Worm (Caenorhabditis elegans) whole organism, L3 larva: ENCODE results near the gene T05C7.4.
"Not testable (repeated sequence)": the region's sequence is repeated elsewhere in the genome, so short reads cannot be mapped to it uniquely, and the experiment has no call there.

Source experiments
- R02D3.7 ChIP-seq: fragments of 150-350 bp; optimal IDR thresholded peaks from 2 replicates; lab custom pipeline; 2014; ENCODE audit warnings: missing biosample characterization, missing genetic modification characterization
- ZK546.5 ChIP-seq: sonication (generic microtip); optimal IDR thresholded peaks from 2 replicates; lab custom pipeline; 2017; ENCODE audit warnings: missing biosample characterization, missing genetic modification characterization
- aly-2 ChIP-seq: fragments of 150-350 bp; optimal IDR thresholded peaks from 2 replicates; lab custom pipeline; 2014; ENCODE audit warnings: missing biosample characterization, missing genetic modification characterization
- ama-1 ChIP-seq: fragments of 150-350 bp; optimal IDR thresholded peaks from 2 replicates; lab custom pipeline; 2018
- ceh-16 ChIP-seq: sonication (generic microtip); optimal IDR thresholded peaks from 2 replicates; lab custom pipeline; 2017; ENCODE audit warnings: missing biosample characterization, missing genetic modification characterization
- ceh-28 ChIP-seq: fragments of 150-350 bp; optimal IDR thresholded peaks from 2 replicates; lab custom pipeline; 2014; ENCODE audit warnings: missing biosample characterization, missing genetic modification reagents, missing genetic modification characterization
- ceh-9 ChIP-seq: sonication (generic microtip); optimal IDR thresholded peaks from 2 replicates; lab custom pipeline; 2018; ENCODE audit warnings: missing biosample characterization, missing genetic modification characterization
- daf-12 ChIP-seq: fragments of 150-350 bp; optimal IDR thresholded peaks from 2 replicates; lab custom pipeline; 2014; ENCODE audit warnings: missing biosample characterization, missing genetic modification reagents, missing genetic modification characterization
- egl-27 ChIP-seq: sonication (generic microtip); optimal IDR thresholded peaks from 4 replicates; lab custom pipeline; 2017; ENCODE audit warnings: missing biosample characterization, missing genetic modification reagents, missing genetic modification characterization
- egl-5 ChIP-seq: fragments of 150-350 bp; optimal IDR thresholded peaks from 2 replicates; lab custom pipeline; 2017; ENCODE audit warnings: missing biosample characterization, missing genetic modification reagents, missing genetic modification characterization, inconsistent platforms
- elt-1 ChIP-seq: fragments of 150-350 bp; optimal IDR thresholded peaks from 2 replicates; lab custom pipeline; 2014; ENCODE audit warnings: missing biosample characterization, missing genetic modification characterization
- elt-2 ChIP-seq: sonication (generic microtip); optimal IDR thresholded peaks from 2 replicates; lab custom pipeline; 2016; ENCODE audit warnings: missing genetic modification reagents, mild to moderate bottlenecking, missing genetic modification characterization, missing compliant biosample characterization
- elt-3 ChIP-seq, 3 experiments: fragments of 150-350 bp in 1 of 3; sonication (generic microtip) in 2 of 3; optimal IDR thresholded peaks; 2 replicates in 2 of 3; 4 replicates in 1 of 3; lab custom pipeline; 2014 to 2017; ENCODE audit warnings: missing biosample characterization in 3 of 3, missing genetic modification characterization in 3 of 3
- eor-1 ChIP-seq, 2 experiments: fragments of 150-350 bp; optimal IDR thresholded peaks; 2 replicates each; lab custom pipeline; 2014 to 2018; ENCODE audit warnings: missing biosample characterization in 2 of 2, missing genetic modification characterization in 2 of 2
- fkh-10 ChIP-seq: sonication (generic microtip); optimal IDR thresholded peaks from 2 replicates; lab custom pipeline; 2017; ENCODE audit warnings: missing biosample characterization, missing genetic modification reagents, missing genetic modification characterization
- fkh-2 ChIP-seq: fragments of 150-350 bp; optimal IDR thresholded peaks from 2 replicates; lab custom pipeline; 2014; ENCODE audit warnings: missing biosample characterization, missing genetic modification reagents, missing genetic modification characterization
- fos-1 ChIP-seq: fragments of 150-350 bp; optimal IDR thresholded peaks from 2 replicates; lab custom pipeline; 2014; ENCODE audit warnings: missing biosample characterization, missing genetic modification characterization
- hmg-11 ChIP-seq: sonication (generic microtip); optimal IDR thresholded peaks from 2 replicates; lab custom pipeline; 2016; ENCODE audit warnings: missing genetic modification characterization, missing compliant biosample characterization
- jun-1 ChIP-seq: fragments of 150-350 bp; optimal IDR thresholded peaks from 2 replicates; lab custom pipeline; 2014; ENCODE audit warnings: missing biosample characterization, missing genetic modification reagents, missing genetic modification characterization
- lin-15B ChIP-seq: fragments of 150-350 bp; optimal IDR thresholded peaks from 2 replicates; lab custom pipeline; 2014; ENCODE audit warnings: missing biosample characterization, missing genetic modification characterization
- lin-39 ChIP-seq: fragments of 150-350 bp; optimal IDR thresholded peaks from 2 replicates; lab custom pipeline; 2018; ENCODE audit warnings: missing biosample characterization, missing genetic modification reagents, missing genetic modification characterization
- lsy-12 ChIP-seq: sonication (generic microtip); optimal IDR thresholded peaks from 2 replicates; lab custom pipeline; 2016; ENCODE audit warnings: mild to moderate bottlenecking, missing genetic modification characterization, missing compliant biosample characterization
- mml-1 ChIP-seq: fragments of 150-350 bp; sonication (generic microtip); optimal IDR thresholded peaks from 3 replicates; lab custom pipeline; 2014; ENCODE audit warnings: missing biosample characterization, missing genetic modification characterization
- nfya-1 ChIP-seq: sonication (generic microtip); optimal IDR thresholded peaks from 2 replicates; lab custom pipeline; 2017; ENCODE audit warnings: missing genetic modification characterization, mild to moderate bottlenecking, missing compliant biosample characterization, antibody characterized with exemption, moderate library complexity; ENCODE audit not compliant: insufficient read depth
- nhr-11 ChIP-seq: fragments of 150-350 bp; optimal IDR thresholded peaks from 2 replicates; lab custom pipeline; 2014; ENCODE audit warnings: missing biosample characterization, missing genetic modification characterization
- nhr-23 ChIP-seq: fragments of 150-350 bp; optimal IDR thresholded peaks from 2 replicates; lab custom pipeline; 2014; ENCODE audit warnings: missing biosample characterization, missing genetic modification reagents, missing genetic modification characterization
- nhr-237 ChIP-seq: fragments of 150-350 bp; optimal IDR thresholded peaks from 2 replicates; lab custom pipeline; 2014; ENCODE audit warnings: missing biosample characterization, missing genetic modification characterization
- nhr-25 ChIP-seq: sonication (generic microtip); optimal IDR thresholded peaks from 2 replicates; lab custom pipeline; 2017; ENCODE audit warnings: missing biosample characterization, missing genetic modification characterization
- nhr-28 ChIP-seq: fragments of 150-350 bp; optimal IDR thresholded peaks from 2 replicates; lab custom pipeline; 2014; ENCODE audit warnings: missing biosample characterization, missing genetic modification characterization
- nhr-43 ChIP-seq: sonication (generic microtip); optimal IDR thresholded peaks from 2 replicates; lab custom pipeline; 2016; ENCODE audit warnings: mild to moderate bottlenecking, missing genetic modification characterization, missing compliant biosample characterization; ENCODE audit not compliant: poor library complexity, severe bottlenecking
- nhr-67 ChIP-seq: fragments of 150-350 bp; optimal IDR thresholded peaks from 2 replicates; lab custom pipeline; 2014; ENCODE audit warnings: missing biosample characterization, missing genetic modification characterization
- nhr-76 ChIP-seq: fragments of 150-350 bp; sonication (generic microtip); optimal IDR thresholded peaks from 5 replicates; lab custom pipeline; 2014; ENCODE audit warnings: missing biosample characterization, missing genetic modification characterization
- nhr-77 ChIP-seq: fragments of 150-350 bp; optimal IDR thresholded peaks from 2 replicates; lab custom pipeline; 2014; ENCODE audit warnings: missing biosample characterization, missing genetic modification characterization
- pha-4 ChIP-seq: fragments of 150-350 bp; optimal IDR thresholded peaks from 2 replicates; lab custom pipeline; 2014; ENCODE audit warnings: missing biosample characterization, missing genetic modification reagents, missing genetic modification characterization
- pqm-1 ChIP-seq: fragments of 150-350 bp; optimal IDR thresholded peaks from 2 replicates; lab custom pipeline; 2017; ENCODE audit warnings: missing biosample characterization, missing genetic modification characterization, inconsistent platforms
- skn-1 ChIP-seq: fragments of 150-350 bp; optimal IDR thresholded peaks from 2 replicates; lab custom pipeline; 2014; ENCODE audit warnings: missing biosample characterization, missing genetic modification characterization
- snpc-4 ChIP-seq: fragments of 150-350 bp; optimal IDR thresholded peaks from 2 replicates; lab custom pipeline; 2014; ENCODE audit warnings: missing biosample characterization, missing genetic modification characterization
- tbx-2 ChIP-seq: sonication (generic microtip); optimal IDR thresholded peaks from 2 replicates; lab custom pipeline; 2016; ENCODE audit warnings: mild to moderate bottlenecking, missing genetic modification characterization, missing compliant biosample characterization
- unc-39 ChIP-seq: sonication (generic microtip); optimal IDR thresholded peaks from 4 replicates; lab custom pipeline; 2017; ENCODE audit warnings: missing biosample characterization, missing genetic modification characterization
- unc-62 ChIP-seq: fragments of 150-350 bp; sonication (generic microtip); optimal IDR thresholded peaks from 4 replicates; lab custom pipeline; 2014; ENCODE audit warnings: missing biosample characterization, missing genetic modification reagents, missing genetic modification characterization
- zag-1 ChIP-seq: fragments of 150-350 bp; optimal IDR thresholded peaks from 2 replicates; lab custom pipeline; 2014; ENCODE audit warnings: missing biosample characterization, missing genetic modification characterization
- ztf-4 ChIP-seq: fragments of 150-350 bp; optimal IDR thresholded peaks from 2 replicates; lab custom pipeline; 2014; ENCODE audit warnings: missing biosample characterization, missing genetic modification characterization

T05C7.4 gene

ce11 chrIV:73175-73574 lies 19.7 kb upstream of the T05C7.4 start:
- TF ChIP-seq nhr-67 (tag; lab: Kevin White, UChicago), result no peak
- no peak for TF ChIP-seq elt-1 (tag; lab: Kevin White, UChicago)
- no peak for TF ChIP-seq unc-62 (GFP tag; lab: Kevin White, UChicago)
- no peak for TF ChIP-seq mml-1 (tag; lab: Kevin White, UChicago)
- no peak for TF ChIP-seq egl-27
- no peak for TF ChIP-seq elt-3 (tag; optimal IDR thresholded peaks at IDR 0.05; lab: Kevin White, UChicago)
- TF ChIP-seq ztf-4, result no peak
- no peak for TF ChIP-seq pqm-1 (tag; lab: Kevin White, UChicago)
- TF ChIP-seq unc-39 (tag; lab: Kevin White, UChicago), result no peak
- no peak for TF ChIP-seq skn-1 (tag; lab: Kevin White, UChicago)
- TF ChIP-seq fos-1, result no peak
- no peak for TF ChIP-seq aly-2 (tag; lab: Kevin White, UChicago)
- no peak for TF ChIP-seq fkh-2
- no peak for TF ChIP-seq egl-5 (tag; lab: Kevin White, UChicago)
- no peak for TF ChIP-seq daf-12 (tag; lab: Kevin White, UChicago)
- no peak for TF ChIP-seq nhr-237 (tag; lab: Kevin White, UChicago)
- no peak for TF ChIP-seq eor-1 (tag; optimal IDR thresholded peaks at IDR 0.05; lab: Kevin White, UChicago)
- TF ChIP-seq, all 47 proteins: peak for 0

ce11 chrIV:71266-71665 lies 17.8 kb upstream of the T05C7.4 start:
- TF ChIP-seq aly-2 (tag; lab: Kevin White, UChicago), result no peak
- TF ChIP-seq elt-2, result no peak
- TF ChIP-seq, all 47 proteins: peak for 0

ce11 chrIV:61448-61847 lies 8.0 kb upstream of the T05C7.4 start, which contains the start of gene T05C7.7:
Gene T05C7.7 (plus strand): TSS chrIV:61748.
- not testable (repeated sequence) for TF ChIP-seq fkh-10 (GFP tag; lab: Kevin White, UChicago); nhr-67 (tag; lab: Kevin White, UChicago); nhr-77 (tag; lab: Kevin White, UChicago)
- TF ChIP-seq, all 47 proteins: peak for 0; not testable (repeated sequence) for 47

- TF ChIP-seq nhr-67 (tag; lab: Kevin White, UChicago) (no peak), pha-4 (tag; lab: Kevin White, UChicago) (no peak), zag-1 (tag; lab: Kevin White, UChicago) (no peak)
Measured at ce11 chrIV:58818-59217, 5.4 kb upstream of the T05C7.4 start, which contains the start of gene T05C7.5. Gene T05C7.5 (minus strand): TSS chrIV:58918.

ce11 chrIV:51219-51618 lies 2.2 kb downstream of the T05C7.4 start:
- TF ChIP-seq daf-12 (tag; lab: Kevin White, UChicago) (no peak), ztf-4 (no peak), nhr-237 (tag; lab: Kevin White, UChicago) (no peak), eor-1 (tag; optimal IDR thresholded peaks at IDR 0.05; lab: Kevin White, UChicago) (no peak), nhr-25 (peak; percentile 89), skn-1 (tag; lab: Kevin White, UChicago) (no peak), zag-1 (tag; lab: Kevin White, UChicago) (no peak), nhr-43 (tag; lab: Kevin White, UChicago) (peak; percentile 45), ZK546.5 (no peak), lin-15B (tag; lab: Kevin White, UChicago) (no peak), elt-3 (tag; optimal IDR thresholded peaks at IDR 0.05; lab: Kevin White, UChicago) (no peak), ceh-28 (tag; lab: Kevin White, UChicago) (peak; percentile 34), fos-1 (no peak), egl-5 (tag; lab: Kevin White, UChicago) (no peak), R02D3.7 (peak; percentile 19), nfya-1 (tag; lab: Kevin White, UChicago) (peak; percentile 61), jun-1 (peak; percentile 51), pha-4 (tag; lab: Kevin White, UChicago) (peak; percentile 76), fkh-10 (GFP tag; lab: Kevin White, UChicago) (no peak), hmg-11 (tag; lab: Kevin White, UChicago) (peak; percentile 73), ama-1 (peak; percentile 67), tbx-2 (tag; lab: Kevin White, UChicago) (no peak), elt-1 (tag; lab: Kevin White, UChicago) (no peak), egl-27 (no peak), unc-62 (GFP tag; lab: Kevin White, UChicago) (no peak), pqm-1 (tag; lab: Kevin White, UChicago) (peak; percentile 63), ceh-9 (tag; lab: Kevin White, UChicago) (no peak), mml-1 (tag; lab: Kevin White, UChicago) (no peak), nhr-23 (peak; percentile 76), unc-39 (tag; lab: Kevin White, UChicago) (no peak), lin-39 (tag; lab: Kevin White, UChicago) (peak; percentile 39), lsy-12 (peak; percentile 6), snpc-4 (tag; lab: Kevin White, UChicago) (peak; percentile 30), nhr-11 (no peak), nhr-28 (tag; lab: Kevin White, UChicago) (no peak), nhr-76 (no peak), elt-2 (peak; percentile 57), ceh-16 (no peak), aly-2 (tag; lab: Kevin White, UChicago) (no peak), fkh-2 (no peak)
